Fruit fly (Drosophila melanogaster) whole organism, embryonic: ENCODE results near the gene Tsen34.

Experiments used
- Asciz ChIP-seq: fragments of 200-800 bp; sonication (Bioruptor generic); optimal IDR thresholded peaks from 2 replicates; lab custom pipeline; 2017; ENCODE audit warnings: missing biosample characterization, mild to moderate bottlenecking, missing genetic modification characterization, missing genetic modification reagents
- CG10366 ChIP-seq: fragments of 200-800 bp; sonication (Bioruptor generic); IDR thresholded peaks from 2 replicates; pipeline ENCODE4 v1.3.6; 2022; ENCODE audit warnings: missing biosample characterization, missing genetic modification characterization
- CG11504 ChIP-seq: fragments of 200-800 bp; sonication (Bioruptor generic); optimal IDR thresholded peaks from 3 replicates; lab custom pipeline; 2019; ENCODE audit warnings: missing biosample characterization, mild to moderate bottlenecking, missing genetic modification characterization, moderate library complexity
- CG12155 ChIP-seq: fragments of 200-800 bp; sonication (Bioruptor generic); optimal IDR thresholded peaks from 3 replicates; lab custom pipeline; 2016; ENCODE audit warnings: missing biosample characterization, missing genetic modification characterization
- CG12236 ChIP-seq: fragments of 200-800 bp; sonication (Bioruptor generic); optimal IDR thresholded peaks from 2 replicates; lab custom pipeline; 2016; ENCODE audit warnings: missing biosample characterization, missing genetic modification characterization
- CG14710 ChIP-seq: fragments of 200-800 bp; sonication (Bioruptor generic); optimal IDR thresholded peaks from 3 replicates; lab custom pipeline; 2019; ENCODE audit warnings: missing biosample characterization, mild to moderate bottlenecking, missing genetic modification characterization, moderate library complexity
- CG15696 ChIP-seq: fragments of 200-800 bp; sonication (Bioruptor generic); optimal IDR thresholded peaks from 2 replicates; lab custom pipeline; 2019; ENCODE audit warnings: missing biosample characterization, mild to moderate bottlenecking, missing genetic modification characterization, moderate library complexity
- CG17359 ChIP-seq: fragments of 200-800 bp; sonication (Bioruptor generic); optimal IDR thresholded peaks from 3 replicates; lab custom pipeline; 2018; ENCODE audit warnings: missing biosample characterization, mild to moderate bottlenecking, missing genetic modification characterization, moderate library complexity
- CG18262 ChIP-seq: fragments of 200-800 bp; optimal IDR thresholded peaks from 3 replicates; lab custom pipeline; 2019; ENCODE audit warnings: missing biosample characterization, mild to moderate bottlenecking, missing genetic modification characterization, moderate library complexity
- CG18764 ChIP-seq: fragments of 200-800 bp; sonication (Bioruptor generic); optimal IDR thresholded peaks from 3 replicates; lab custom pipeline; 2016; ENCODE audit warnings: missing biosample characterization, missing genetic modification characterization
- CG31224 ChIP-seq: fragments of 200-800 bp; sonication (Bioruptor generic); IDR thresholded peaks from 2 replicates; pipeline ENCODE4 v1.3.6; 2022; ENCODE audit warnings: missing biosample characterization, missing genetic modification characterization
- CG4360 ChIP-seq: fragments of 200-800 bp; sonication (Bioruptor generic); IDR thresholded peaks from 2 replicates; pipeline ENCODE4 v1.3.6; 2022; ENCODE audit warnings: missing biosample characterization, missing genetic modification characterization
- CG4617 ChIP-seq: fragments of 200-800 bp; sonication (Bioruptor generic); optimal IDR thresholded peaks from 3 replicates; lab custom pipeline; 2016; ENCODE audit warnings: missing biosample characterization, missing genetic modification characterization, borderline replicate concordance
- CG4730 ChIP-seq: fragments of 200-800 bp; sonication (Bioruptor generic); IDR thresholded peaks from 2 replicates; pipeline ENCODE4 v1.3.6; 2022; ENCODE audit warnings: missing biosample characterization, missing genetic modification characterization
- CG6683 ChIP-seq: fragments of 200-800 bp; sonication (Bioruptor generic); optimal IDR thresholded peaks from 2 replicates; lab custom pipeline; 2017; ENCODE audit warnings: missing biosample characterization, mild to moderate bottlenecking, missing genetic modification characterization, missing genetic modification reagents
- CG6689 ChIP-seq: fragments of 200-800 bp; sonication (Bioruptor generic); IDR thresholded peaks from 2 replicates; pipeline ENCODE4 v1.3.6; 2022; ENCODE audit warnings: missing biosample characterization, missing genetic modification characterization
- CG7556 ChIP-seq: fragments of 200-800 bp; sonication (Bioruptor generic); optimal IDR thresholded peaks from 2 replicates; lab custom pipeline; 2017; ENCODE audit warnings: missing biosample characterization, mild to moderate bottlenecking, missing genetic modification characterization
- CG7745 ChIP-seq: fragments of 200-800 bp; sonication (Bioruptor generic); optimal IDR thresholded peaks from 2 replicates; lab custom pipeline; 2018; ENCODE audit warnings: missing biosample characterization, mild to moderate bottlenecking, missing genetic modification characterization, moderate library complexity
- CG9797 ChIP-seq: fragments of 200-800 bp; sonication (Bioruptor generic); optimal IDR thresholded peaks from 3 replicates; lab custom pipeline; 2018; ENCODE audit warnings: missing biosample characterization, mild to moderate bottlenecking, missing genetic modification characterization
- CTCF ChIP-seq: fragments of 200-800 bp; sonication (Bioruptor generic); optimal IDR thresholded peaks from 2 replicates; lab custom pipeline; 2017; ENCODE audit warnings: missing biosample characterization, mild to moderate bottlenecking, missing genetic modification characterization, moderate library complexity
- CoRest ChIP-seq: fragments of 200-800 bp; sonication (Bioruptor generic); optimal IDR thresholded peaks from 3 replicates; lab custom pipeline; 2018; ENCODE audit warnings: missing biosample characterization, mild to moderate bottlenecking, missing genetic modification characterization, moderate library complexity
- Dip3 ChIP-seq: fragments of 200-800 bp; sonication (Bioruptor generic); optimal IDR thresholded peaks from 3 replicates; lab custom pipeline; 2016; ENCODE audit warnings: missing biosample characterization, missing genetic modification characterization
- Fer1 ChIP-seq: fragments of 200-800 bp; sonication (Bioruptor generic); optimal IDR thresholded peaks from 2 replicates; lab custom pipeline; 2017; ENCODE audit warnings: missing biosample characterization, mild to moderate bottlenecking, missing genetic modification characterization
- Fer2 ChIP-seq: fragments of 200-800 bp; sonication (Bioruptor generic); optimal IDR thresholded peaks from 2 replicates; lab custom pipeline; 2018; ENCODE audit warnings: missing biosample characterization, mild to moderate bottlenecking, missing genetic modification characterization, moderate library complexity
- Gsc ChIP-seq: fragments of 200-800 bp; sonication (Bioruptor generic); IDR thresholded peaks from 2 replicates; pipeline ENCODE4 v1.3.6; 2022; ENCODE audit warnings: missing biosample characterization, missing genetic modification characterization
- Hand ChIP-seq: fragments of 200-800 bp; sonication (Bioruptor generic); optimal IDR thresholded peaks from 2 replicates; lab custom pipeline; 2017; ENCODE audit warnings: mild to moderate bottlenecking, missing biosample characterization, missing genetic modification reagents, missing genetic modification characterization
- Lim3 ChIP-seq: fragments of 200-800 bp; sonication (Bioruptor generic); IDR thresholded peaks from 2 replicates; pipeline ENCODE4 v1.3.6; 2022; ENCODE audit warnings: missing biosample characterization, missing genetic modification characterization
- Meics ChIP-seq: fragments of 200-800 bp; sonication (Bioruptor generic); optimal IDR thresholded peaks from 2 replicates; lab custom pipeline; 2017; ENCODE audit warnings: missing biosample characterization, mild to moderate bottlenecking, missing genetic modification characterization
- Mrtf ChIP-seq: fragments of 200-800 bp; sonication (Bioruptor generic); IDR thresholded peaks from 3 replicates; pipeline ENCODE4 v1.3.6; 2022; ENCODE audit warnings: missing biosample characterization, missing genetic modification characterization
- ap ChIP-seq: fragments of 200-800 bp; sonication (Bioruptor generic); IDR thresholded peaks from 2 replicates; pipeline ENCODE4 v1.3.6; 2022; ENCODE audit warnings: missing biosample characterization, missing genetic modification characterization
- ase ChIP-seq: fragments of 200-800 bp; sonication (Bioruptor generic); IDR thresholded peaks from 3 replicates; pipeline ENCODE4 v1.3.6; 2022; ENCODE audit warnings: missing biosample characterization, missing genetic modification characterization
- az2 ChIP-seq: fragments of 200-800 bp; sonication (Bioruptor generic); optimal IDR thresholded peaks from 3 replicates; lab custom pipeline; 2016; ENCODE audit warnings: missing biosample characterization, missing genetic modification characterization
- bbx ChIP-seq: fragments of 200-800 bp; sonication (Bioruptor generic); IDR thresholded peaks from 2 replicates; pipeline ENCODE4 v1.3.6; 2022; ENCODE audit warnings: missing biosample characterization, missing genetic modification characterization; ENCODE audit not compliant: partially characterized antibody
- bcd ChIP-seq: fragments of 200-800 bp; sonication (Bioruptor generic); optimal IDR thresholded peaks from 2 replicates; lab custom pipeline; 2017; ENCODE audit warnings: missing biosample characterization, mild to moderate bottlenecking, missing genetic modification characterization
- corto ChIP-seq: fragments of 200-800 bp; sonication (Bioruptor generic); optimal IDR thresholded peaks from 2 replicates; lab custom pipeline; 2016; ENCODE audit warnings: missing biosample characterization, mild to moderate bottlenecking, missing genetic modification characterization, moderate library complexity
- da ChIP-seq: fragments of 200-800 bp; sonication (Bioruptor generic); optimal IDR thresholded peaks from 2 replicates; lab custom pipeline; 2016; ENCODE audit warnings: missing biosample characterization, missing genetic modification characterization
- dati ChIP-seq: fragments of 200-800 bp; sonication (Bioruptor generic); IDR thresholded peaks from 2 replicates; pipeline ENCODE4 v1.3.6; 2022; ENCODE audit warnings: missing biosample characterization, missing genetic modification characterization
- dm ChIP-seq: fragments of 200-800 bp; sonication (Bioruptor generic); optimal IDR thresholded peaks from 3 replicates; lab custom pipeline; 2016; ENCODE audit warnings: missing biosample characterization, missing genetic modification characterization
- dmrt11E ChIP-seq: fragments of 200-800 bp; sonication (Bioruptor generic); optimal IDR thresholded peaks from 3 replicates; lab custom pipeline; 2018; ENCODE audit warnings: missing biosample characterization, mild to moderate bottlenecking, missing genetic modification characterization, moderate library complexity
- eve ChIP-seq, 2 experiments: fragments of >200 bp; optimal IDR thresholded peaks; 2 replicates each; lab custom pipeline; 2017; ENCODE audit warnings: missing biosample characterization in 2 of 2, missing genetic modification characterization in 2 of 2
- gcm ChIP-seq: fragments of 200-800 bp; sonication (Bioruptor generic); optimal IDR thresholded peaks from 2 replicates; lab custom pipeline; 2019; ENCODE audit warnings: missing biosample characterization, mild to moderate bottlenecking, missing genetic modification characterization, moderate library complexity
- grau ChIP-seq: fragments of 200-800 bp; optimal IDR thresholded peaks from 3 replicates; lab custom pipeline; 2019; ENCODE audit warnings: missing biosample characterization, mild to moderate bottlenecking, missing genetic modification characterization, moderate library complexity
- hkb ChIP-seq, 2 experiments: fragments of 200-800 bp in 1 of 2; fragments of >200 bp in 1 of 2; sonication (Bioruptor generic) in 1 of 2; IDR thresholded peaks in 1 of 2; optimal IDR thresholded peaks in 1 of 2; 2 replicates each; pipeline versions ENCODE4 v1.3.6 to Lab custom; 2017 to 2022; ENCODE audit warnings: missing biosample characterization in 1 of 2, missing genetic modification characterization in 1 of 2
- run ChIP-seq: fragments of 200-800 bp; sonication (Bioruptor generic); optimal IDR thresholded peaks from 3 replicates; lab custom pipeline; 2018; ENCODE audit warnings: missing biosample characterization, mild to moderate bottlenecking, missing genetic modification characterization
- schlank ChIP-seq: fragments of 200-800 bp; sonication (Bioruptor generic); optimal IDR thresholded peaks from 2 replicates; lab custom pipeline; 2018; ENCODE audit warnings: missing biosample characterization, mild to moderate bottlenecking, missing genetic modification characterization
- tll ChIP-seq, 2 experiments: fragments of 200-800 bp in 1 of 2; fragments of >200 bp in 1 of 2; sonication (Bioruptor generic) in 1 of 2; optimal IDR thresholded peaks; 2 replicates each; lab custom pipeline; 2017 to 2019; ENCODE audit warnings: missing biosample characterization in 2 of 2, missing genetic modification characterization in 2 of 2, mild to moderate bottlenecking in 1 of 2, moderate library complexity in 1 of 2
- ttk ChIP-seq: fragments of 200-800 bp; sonication (Bioruptor generic); IDR thresholded peaks from 2 replicates; pipeline ENCODE4 v2.1.2; 2022; ENCODE audit warnings: missing biosample characterization, missing genetic modification characterization
- vnd ChIP-seq: fragments of 200-800 bp; sonication (Bioruptor generic); IDR thresholded peaks from 3 replicates; pipeline ENCODE4 v1.3.6; 2022; ENCODE audit warnings: missing biosample characterization, missing genetic modification characterization; ENCODE audit not compliant: partially characterized antibody

Tsen34 gene

dm6 chr3L:14761837-14762785 lies at the start of gene Tsen34, which contains the start of gene Mgat4a (continued):
- TF ChIP-seq hkb (optimal IDR thresholded peaks at IDR 0.05; lab: Kevin White, UChicago): no peak
- 0 out of 2 replicates have a peak, but pooled peaks have one; percentile 28 for TF ChIP-seq hkb (GFP tag; IDR thresholded peaks at IDR 0.05; lab: Robert Waterston, UW)
- no peak for TF ChIP-seq az2 (GFP tag; lab: Kevin White, UChicago)
- no peak for TF ChIP-seq ase (GFP tag; lab: Robert Waterston, UW)
- TF ChIP-seq bbx (GFP tag; lab: Robert Waterston, UW): peak; percentile 73
- TF ChIP-seq dm (GFP tag; lab: Kevin White, UChicago): peak; percentile 36
- no peak for TF ChIP-seq CG7556
- no peak for TF ChIP-seq Hand
- TF ChIP-seq ap (GFP tag; lab: Robert Waterston, UW): no peak
- peak; percentile 14 for TF ChIP-seq CTCF (GFP tag; lab: Kevin White, UChicago)
- TF ChIP-seq CG4730 (GFP tag; lab: Robert Waterston, UW): no peak
- no peak for TF ChIP-seq CoRest (tag; lab: Kevin White, UChicago)
- TF ChIP-seq Meics (GFP tag; lab: Kevin White, UChicago): peak; percentile 68
- no peak for TF ChIP-seq ttk (GFP tag; lab: Robert Waterston, UW)
- no peak for TF ChIP-seq CG12236 (GFP tag; lab: Kevin White, UChicago)
- TF ChIP-seq grau (tag; lab: Kevin White, UChicago): no peak
- TF ChIP-seq tll (GFP tag; optimal IDR thresholded peaks at IDR 0.05; lab: Kevin White, UChicago): peak in 1 of 2 experiments; percentile 55
- no peak for TF ChIP-seq CG18262 (tag; lab: Kevin White, UChicago)
- peak; percentile 82 for TF ChIP-seq schlank (tag; lab: Kevin White, UChicago)
- peak; percentile 42 for TF ChIP-seq CG6683 (GFP tag; lab: Kevin White, UChicago)
- TF ChIP-seq CG18764 (GFP tag; lab: Kevin White, UChicago): no peak
- TF ChIP-seq CG17359 (tag; lab: Kevin White, UChicago): no peak
- no peak for TF ChIP-seq gcm (GFP tag; lab: Kevin White, UChicago)
- TF ChIP-seq CG11504: no peak
- TF ChIP-seq vnd (GFP tag; lab: Robert Waterston, UW): peak; percentile 17; the same call in 1 of the 3 replicates
- TF ChIP-seq Dip3: peak; percentile 3
- no peak for TF ChIP-seq CG7745
- TF ChIP-seq eve (GFP tag; optimal IDR thresholded peaks at IDR 0.05; lab: Kevin White, UChicago): no peak
- TF ChIP-seq CG31224 (GFP tag; lab: Robert Waterston, UW): peak; percentile 51
- TF ChIP-seq dmrt11E (tag; lab: Kevin White, UChicago): no peak
- peak; percentile 30 for TF ChIP-seq CG15696
- peak; percentile 46; the same call in 1 of the 3 replicates for TF ChIP-seq Mrtf
- peak; percentile 50 for TF ChIP-seq CG9797 (GFP tag; lab: Kevin White, UChicago)
- TF ChIP-seq CG6689: no peak
- no peak for TF ChIP-seq dati (GFP tag; lab: Robert Waterston, UW)
- no peak; the same call in 1 of the 2 replicates for TF ChIP-seq CG10366 (GFP tag; lab: Robert Waterston, UW)
- no peak for TF ChIP-seq da (GFP tag; lab: Kevin White, UChicago)
- peak; percentile 82 for TF ChIP-seq CG4617 (GFP tag; lab: Kevin White, UChicago)
- TF ChIP-seq Fer2 (tag; lab: Kevin White, UChicago): peak; percentile 68
- TF ChIP-seq corto (GFP tag; lab: Kevin White, UChicago): no peak
- no peak for TF ChIP-seq Lim3 (GFP tag; lab: Robert Waterston, UW)
- peak; percentile 40 for TF ChIP-seq CG14710 (tag; lab: Kevin White, UChicago)
- no peak for TF ChIP-seq run (tag; lab: Kevin White, UChicago)
- peak; percentile 69 for TF ChIP-seq Fer1 (GFP tag; lab: Kevin White, UChicago)
- TF ChIP-seq Asciz: no peak
- TF ChIP-seq Gsc: no peak
- peak; percentile 88 for TF ChIP-seq CG4360 (GFP tag; lab: Robert Waterston, UW)
- TF ChIP-seq CG12155 (GFP tag; lab: Kevin White, UChicago): no peak
- TF ChIP-seq bcd (GFP tag; lab: Kevin White, UChicago): no peak
